Worm (Caenorhabditis elegans) whole organism, mixed stage, embryonic: ENCODE measurements around the gene C55A1.1.
"Not testable (repeated sequence)": the region's sequence is repeated elsewhere in the genome, so short reads cannot be mapped to it uniquely, and the experiment has no call there.

Source experiments
- bed-3 ChIP-seq: fragments of 200-800 bp; sonication (Bioruptor generic); optimal IDR thresholded peaks from 3 replicates; lab custom pipeline; 2018; ENCODE audit warnings: mild to moderate bottlenecking, missing genetic modification characterization, moderate library complexity, missing compliant biosample characterization
- blmp-1 ChIP-seq: fragments of 150-350 bp; optimal IDR thresholded peaks from 2 replicates; lab custom pipeline; 2014; ENCODE audit warnings: missing biosample characterization, missing genetic modification characterization
- ceh-83 ChIP-seq: fragments of 200-800 bp; sonication (Bioruptor generic); optimal IDR thresholded peaks from 2 replicates; lab custom pipeline; 2018; ENCODE audit warnings: mild to moderate bottlenecking, missing genetic modification characterization, missing compliant biosample characterization
- ces-1 ChIP-seq: fragments of 150-350 bp; optimal IDR thresholded peaks from 2 replicates; lab custom pipeline; 2014; ENCODE audit warnings: missing biosample characterization, missing genetic modification reagents, missing genetic modification characterization
- drap-1 ChIP-seq: fragments of 200-800 bp; sonication (Bioruptor generic); optimal IDR thresholded peaks from 3 replicates; lab custom pipeline; 2018; ENCODE audit warnings: mild to moderate bottlenecking, missing genetic modification characterization, missing compliant biosample characterization
- elt-1 ChIP-seq: sonication (generic microtip); optimal IDR thresholded peaks from 2 replicates; lab custom pipeline; 2017; ENCODE audit warnings: missing genetic modification characterization, mild to moderate bottlenecking, missing compliant biosample characterization, antibody characterized with exemption, moderate library complexity, borderline replicate concordance; ENCODE audit not compliant: insufficient read depth
- elt-3 ChIP-seq: fragments of 150-350 bp; optimal IDR thresholded peaks from 2 replicates; lab custom pipeline; 2014; ENCODE audit warnings: missing biosample characterization, missing genetic modification characterization
- flh-1 ChIP-seq: fragments of 200-800 bp; sonication (Bioruptor generic); optimal IDR thresholded peaks from 2 replicates; lab custom pipeline; 2018; ENCODE audit warnings: mild to moderate bottlenecking, missing genetic modification characterization, moderate library complexity, missing compliant biosample characterization
- ham-2 ChIP-seq: fragments of 200-800 bp; sonication (Bioruptor generic); optimal IDR thresholded peaks from 2 replicates; lab custom pipeline; 2018; ENCODE audit warnings: mild to moderate bottlenecking, missing genetic modification characterization, missing compliant biosample characterization
- hlh-1 ChIP-seq: fragments of 150-350 bp; optimal IDR thresholded peaks from 2 replicates; lab custom pipeline; 2014; ENCODE audit warnings: missing biosample characterization, missing genetic modification reagents, missing genetic modification characterization
- lsy-2 ChIP-seq: fragments of 150-350 bp; optimal IDR thresholded peaks from 2 replicates; lab custom pipeline; 2014; ENCODE audit warnings: missing biosample characterization, missing genetic modification characterization
- mep-1 ChIP-seq: fragments of 150-350 bp; optimal IDR thresholded peaks from 2 replicates; lab custom pipeline; 2017; ENCODE audit warnings: missing biosample characterization, missing genetic modification reagents, missing genetic modification characterization, inconsistent platforms
- nhr-237 ChIP-seq: fragments of 150-350 bp; optimal IDR thresholded peaks from 2 replicates; lab custom pipeline; 2014; ENCODE audit warnings: missing biosample characterization, missing genetic modification characterization
- nhr-76 ChIP-seq: sonication (generic microtip); optimal IDR thresholded peaks from 2 replicates; lab custom pipeline; 2017; ENCODE audit warnings: missing biosample characterization, missing genetic modification characterization
- snpc-4 ChIP-seq: fragments of 150-350 bp; optimal IDR thresholded peaks from 2 replicates; lab custom pipeline; 2014; ENCODE audit warnings: missing biosample characterization, missing genetic modification characterization
- sptf-1 ChIP-seq: sonication (generic microtip); optimal IDR thresholded peaks from 2 replicates; lab custom pipeline; 2017; ENCODE audit warnings: mild to moderate bottlenecking, missing genetic modification characterization, moderate library complexity, missing compliant biosample characterization
- tbx-8 ChIP-seq: fragments of 200-800 bp; sonication (Bioruptor generic); optimal IDR thresholded peaks from 2 replicates; lab custom pipeline; 2018; ENCODE audit warnings: mild to moderate bottlenecking, missing genetic modification characterization, moderate library complexity, missing compliant biosample characterization
- unc-120 ChIP-seq: sonication (generic microtip); optimal IDR thresholded peaks from 2 replicates; lab custom pipeline; 2017; ENCODE audit warnings: missing genetic modification characterization, missing compliant biosample characterization; ENCODE audit not compliant: poor library complexity, severe bottlenecking

The C55A1.1 gene

DNA sequence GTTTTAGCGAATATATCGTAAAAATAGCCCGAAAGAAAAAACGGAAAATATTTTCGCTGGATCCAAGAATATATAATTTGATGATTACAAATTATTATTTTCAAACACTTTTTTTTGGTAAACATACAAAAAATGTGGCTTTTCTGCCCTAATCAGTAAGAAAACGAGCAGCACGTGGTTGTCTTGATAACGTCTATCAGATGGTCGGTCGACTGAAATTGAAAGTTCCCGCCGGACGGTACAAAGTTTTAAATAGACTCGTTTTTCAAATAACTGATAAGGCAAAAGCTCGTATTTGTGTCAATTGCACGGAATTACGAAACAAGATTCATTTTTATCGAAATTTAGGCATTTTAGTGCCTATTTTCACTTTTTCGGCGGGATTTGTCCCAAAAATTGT is 45.1 kb downstream of the C55A1.1 start:
- TF ChIP-seq ceh-83 (GFP tag; lab: Kevin White, UChicago) (no peak), nhr-237 (tag; lab: Kevin White, UChicago) (no peak), mep-1 (tag; lab: Kevin White, UChicago) (no peak), nhr-76 (tag; lab: Kevin White, UChicago) (no peak), lsy-2 (tag; lab: Kevin White, UChicago) (no peak), elt-1 (tag; lab: Kevin White, UChicago) (no peak), flh-1 (GFP tag; lab: Kevin White, UChicago) (no peak), elt-3 (tag; lab: Kevin White, UChicago) (no peak), drap-1 (no peak), unc-120 (tag; lab: Kevin White, UChicago) (no peak)

DNA sequence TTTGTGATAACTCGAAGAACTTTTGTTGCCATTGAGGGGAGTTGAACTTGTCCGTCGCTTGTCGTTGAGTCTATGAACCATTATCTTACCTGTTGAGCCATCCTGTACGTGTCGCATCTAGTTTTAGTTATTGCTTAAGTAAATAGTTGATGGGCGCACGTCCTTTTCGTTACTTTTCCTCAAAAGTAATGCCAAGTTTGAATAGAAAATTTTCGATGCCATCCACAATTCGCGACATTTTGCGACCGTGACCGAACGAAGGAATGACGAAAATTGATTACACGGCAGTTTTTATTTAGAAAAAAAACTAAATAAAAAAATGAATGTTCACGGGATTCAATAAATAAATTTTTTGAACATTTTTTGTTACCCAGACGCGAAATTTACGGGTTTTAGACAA is 46.6 kb downstream of the C55A1.1 start, which contains the start of gene F53E4.1:
F53E4.1 (minus strand) TSS at position 101 of the 400 bp plus-strand sequence.
- not testable (repeated sequence) for TF ChIP-seq lsy-2 (tag; lab: Kevin White, UChicago); ces-1 (GFP tag; lab: Kevin White, UChicago); elt-3 (tag; lab: Kevin White, UChicago)

DNA sequence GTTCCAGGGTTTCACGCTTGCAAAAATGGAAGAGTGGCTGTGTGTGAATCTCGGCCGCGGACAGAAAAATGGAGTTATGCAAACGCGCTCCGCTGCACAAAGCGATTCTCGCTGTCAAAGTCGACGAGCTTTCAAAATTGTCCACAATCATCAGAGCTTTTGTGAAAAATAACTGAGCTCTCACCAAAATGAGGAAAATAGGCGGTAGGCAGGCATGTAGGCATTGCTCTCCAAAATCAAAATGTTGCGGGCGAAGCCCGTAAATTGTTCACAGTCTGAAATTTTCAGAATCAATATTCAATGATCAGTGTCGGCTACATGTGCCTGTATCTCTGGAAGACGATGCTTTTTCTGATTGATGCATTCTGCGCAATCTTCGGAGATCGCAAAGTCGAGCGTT is 47.3 kb downstream of the C55A1.1 start, which contains the start of gene K06B4.4:
K06B4.4 (plus strand) TSS at position 301 of the 400 bp plus-strand sequence.
- TF ChIP-seq snpc-4 (tag; lab: Kevin White, UChicago) (no peak), nhr-237 (tag; lab: Kevin White, UChicago) (no peak), ceh-83 (GFP tag; lab: Kevin White, UChicago) (no peak), bed-3 (GFP tag; lab: Kevin White, UChicago) (no peak), sptf-1 (tag; lab: Kevin White, UChicago) (no peak), blmp-1 (tag; lab: Kevin White, UChicago) (no peak), ces-1 (GFP tag; lab: Kevin White, UChicago) (no peak), tbx-8 (GFP tag; lab: Kevin White, UChicago) (no peak)

DNA sequence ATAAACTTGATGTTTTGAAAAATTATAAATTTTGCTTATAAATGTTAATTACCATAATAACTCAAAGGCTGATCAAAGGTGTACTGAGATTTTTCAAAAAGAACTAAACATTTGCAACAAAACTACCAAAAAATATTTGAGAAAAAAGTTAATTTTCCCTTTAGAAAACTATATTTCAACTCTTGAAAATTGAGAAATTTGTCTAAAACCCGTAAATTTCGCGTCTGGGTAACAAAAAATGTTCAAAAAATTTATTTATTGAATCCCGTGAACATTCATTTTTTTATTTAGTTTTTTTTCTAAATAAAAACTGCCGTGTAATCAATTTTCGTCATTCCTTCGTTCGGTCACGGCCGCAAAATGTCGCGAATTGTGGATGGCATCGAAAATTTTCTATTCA is 48.5 kb downstream of the C55A1.1 start, which contains the start of gene K06B4.15:
K06B4.15 (plus strand) TSS at position 301 of the 400 bp plus-strand sequence.
- not testable (repeated sequence) for TF ChIP-seq ham-2 (GFP tag; lab: Kevin White, UChicago); hlh-1 (tag; lab: Kevin White, UChicago); snpc-4 (tag; lab: Kevin White, UChicago)
